Fruit fly (Drosophila melanogaster): ENCODE results near the gene CG33177.
A peak's percentile ranks its signal among the peaks of the same experiment; 100 is the strongest.

The CG33177 gene

dm6 chrX:15085777-15086510 is 4.8 kb downstream of the CG33177 start, which contains the start of the genes CG15027 and Dbct (continued):
- no peak for TF ChIP-seq her (GFP tag; optimal IDR thresholded peaks at IDR 0.05)
- TF ChIP-seq danr (GFP tag; IDR thresholded peaks at IDR 0.05), result peak; percentile 64
- TF ChIP-seq CG1024 (GFP tag; IDR thresholded peaks at IDR 0.05), result peak; percentile 48; the same call in 1 of the 2 replicates
- TF ChIP-seq ewg (GFP tag; optimal IDR thresholded peaks at IDR 0.05), result peak; percentile 19
- no peak for TF ChIP-seq Atf3 (GFP tag; optimal IDR thresholded peaks at IDR 0.05)
- peak; percentile 64 for TF ChIP-seq Aef1 (GFP tag; IDR thresholded peaks at IDR 0.05)
- peak; percentile 63 for TF ChIP-seq CG10366 (GFP tag; IDR thresholded peaks at IDR 0.05)
- peak; percentile 51 for TF ChIP-seq CG16815 (GFP tag; optimal IDR thresholded peaks at IDR 0.05)
- TF ChIP-seq Hr3 (GFP tag; optimal IDR thresholded peaks at IDR 0.05), result peak; percentile 55
- TF ChIP-seq CG1602 (GFP tag; optimal IDR thresholded peaks at IDR 0.05), result peak; percentile 55
- peak; percentile 81 for TF ChIP-seq knrl (GFP tag; IDR thresholded peaks at IDR 0.05; ENCODE audit: partially characterized antibody)
- no peak for TF ChIP-seq CG17568 (GFP tag; optimal IDR thresholded peaks at IDR 0.05)
- no peak for TF ChIP-seq Doc2 (GFP tag; IDR thresholded peaks at IDR 0.05)
- TF ChIP-seq CG33213 (GFP tag; optimal IDR thresholded peaks at IDR 0.05), result no peak
- TF ChIP-seq CG9727 (GFP tag; optimal IDR thresholded peaks at IDR 0.05), result peak; percentile 73
- TF ChIP-seq Atf6 (GFP tag; IDR thresholded peaks at IDR 0.05), result peak; percentile 49
- peak; percentile 23 for TF ChIP-seq CG12769 (tag; optimal IDR thresholded peaks at IDR 0.05)
- no peak for TF ChIP-seq chm (GFP tag; IDR thresholded peaks at IDR 0.05)
- no peak for TF ChIP-seq CG18011 (GFP tag; optimal IDR thresholded peaks at IDR 0.05)
- peak; percentile 2 for TF ChIP-seq cato (GFP tag; optimal IDR thresholded peaks at IDR 0.05; ENCODE audit: borderline replicate concordance)
- no peak for TF ChIP-seq CG12219 (GFP tag; optimal IDR thresholded peaks at IDR 0.05)
- TF ChIP-seq CG2678 (tag; optimal IDR thresholded peaks at IDR 0.05), result peak; percentile 75
- TF ChIP-seq CG11560 (tag; IDR thresholded peaks at IDR 0.05), result 0 out of 3 replicates have a peak, but pooled peaks have one; percentile 39
- peak; percentile 84 for TF ChIP-seq CG13287 (GFP tag; IDR thresholded peaks at IDR 0.05; ENCODE audit: partially characterized antibody)
- no peak for TF ChIP-seq pfk (GFP tag; optimal IDR thresholded peaks at IDR 0.05)
- peak; percentile 37 for TF ChIP-seq CG30020 (tag; optimal IDR thresholded peaks at IDR 0.05)
- no peak for TF ChIP-seq CG8089 (GFP tag; optimal IDR thresholded peaks at IDR 0.05)
- peak; percentile 67 for TF ChIP-seq CG2116 (GFP tag; optimal IDR thresholded peaks at IDR 0.05)
- peak; percentile 30; the same call in 1 of the 2 replicates for TF ChIP-seq Drgx (GFP tag; IDR thresholded peaks at IDR 0.05)
- TF ChIP-seq NfI (GFP tag; optimal IDR thresholded peaks at IDR 0.05), result peak; percentile 55
- no peak for TF ChIP-seq usp (GFP tag; optimal IDR thresholded peaks at IDR 0.05)
- peak; percentile 17 for TF ChIP-seq CG9609 (GFP tag; optimal IDR thresholded peaks at IDR 0.05)
- TF ChIP-seq CG3407 (GFP tag; optimal IDR thresholded peaks at IDR 0.05), result no peak
- no peak for TF ChIP-seq Stat92E (GFP tag; optimal IDR thresholded peaks at IDR 0.05)
- TF ChIP-seq bbx (GFP tag; IDR thresholded peaks at IDR 0.05; ENCODE audit: partially characterized antibody), result no peak
- TF ChIP-seq NC2β (GFP tag; optimal IDR thresholded peaks at IDR 0.05), result no peak
- TF ChIP-seq pros (GFP tag; optimal IDR thresholded peaks at IDR 0.05), result no peak
- TF ChIP-seq en (GFP tag; optimal IDR thresholded peaks at IDR 0.05), result no peak
- TF ChIP-seq dysf (GFP tag; IDR thresholded peaks at IDR 0.05), result peak; percentile 74
- TF ChIP-seq jumu (GFP tag; optimal IDR thresholded peaks at IDR 0.05), result no peak
- no peak for TF ChIP-seq CrebB (tag; optimal IDR thresholded peaks at IDR 0.05)
- peak; percentile 55 for TF ChIP-seq dm (GFP tag; optimal IDR thresholded peaks at IDR 0.05)
- no peak for TF ChIP-seq sqz (GFP tag; optimal IDR thresholded peaks at IDR 0.05)
- TF ChIP-seq klu (GFP tag; IDR thresholded peaks at IDR 0.05), result peak; percentile 33; the same call in 1 of the 2 replicates
- no peak for TF ChIP-seq shn (GFP tag; optimal IDR thresholded peaks at IDR 0.05)
- TF ChIP-seq BtbVII (GFP tag; optimal IDR thresholded peaks at IDR 0.05), result no peak
- peak; percentile 77 for TF ChIP-seq Ptx1 (GFP tag; IDR thresholded peaks at IDR 0.05)
- TF ChIP-seq maf-S (GFP tag; optimal IDR thresholded peaks at IDR 0.05), result no peak
- peak; percentile 59 for TF ChIP-seq CG2120 (GFP tag; optimal IDR thresholded peaks at IDR 0.05)
- TF ChIP-seq CG32532 (GFP tag; IDR thresholded peaks at IDR 0.05), result peak; percentile 71

Measured in whole organism, embryonic.